Worm (Caenorhabditis elegans) whole organism, L4 larva: Measurements from ENCODE around the gene Y66D12A.21.

Source experiments
- F10B5.3 ChIP-seq: sonication (generic microtip); optimal IDR thresholded peaks from 2 replicates; lab custom pipeline; 2016; ENCODE audit warnings: mild to moderate bottlenecking, missing genetic modification characterization, missing compliant biosample characterization
- R02D3.7 ChIP-seq: fragments of 150-350 bp; sonication (generic microtip); optimal IDR thresholded peaks from 3 replicates; lab custom pipeline; 2014; ENCODE audit warnings: missing biosample characterization, missing genetic modification characterization
- Y105C5A.15 ChIP-seq: fragments of 200-800 bp; sonication (Bioruptor generic); IDR thresholded peaks from 2 replicates; pipeline ENCODE4 v1.3.6; 2022; ENCODE audit warnings: missing genetic modification characterization, missing compliant biosample characterization
- Y48G9A.11 ChIP-seq: fragments of 200-800 bp; sonication (Bioruptor generic); IDR thresholded peaks from 2 replicates; pipeline ENCODE4 v1.3.6; 2022; ENCODE audit warnings: missing genetic modification reagents, missing genetic modification characterization, missing compliant biosample characterization
- ZK337.2 ChIP-seq: fragments of 200-800 bp; sonication (Bioruptor generic); IDR thresholded peaks from 2 replicates; pipeline ENCODE4 v1.3.6; 2022; ENCODE audit warnings: missing genetic modification reagents, missing genetic modification characterization, missing compliant biosample characterization
- ZK546.5 ChIP-seq, 2 experiments: sonication (generic microtip); optimal IDR thresholded peaks; 2 replicates each; lab custom pipeline; 2017; ENCODE audit warnings: missing biosample characterization in 2 of 2, missing genetic modification characterization in 2 of 2
- aha-1 ChIP-seq: fragments of 150-350 bp; peaks from one replicate; lab custom pipeline; 2014; ENCODE audit warnings: missing biosample characterization, missing genetic modification characterization
- arid-1 ChIP-seq: fragments of 200-800 bp; sonication (Bioruptor generic); conservative IDR thresholded peaks from 2 replicates; pipeline ENCODE4 v1.3.6; 2022; ENCODE audit warnings: missing genetic modification reagents, missing genetic modification characterization, missing compliant biosample characterization
- ceh-28 ChIP-seq: fragments of 150-350 bp; optimal IDR thresholded peaks from 2 replicates; lab custom pipeline; 2014; ENCODE audit warnings: missing biosample characterization, missing genetic modification reagents, missing genetic modification characterization
- ceh-62 ChIP-seq: sonication (generic microtip); optimal IDR thresholded peaks from 2 replicates; lab custom pipeline; 2017; ENCODE audit warnings: missing biosample characterization, missing genetic modification characterization
- ceh-82 ChIP-seq: sonication (generic microtip); optimal IDR thresholded peaks from 2 replicates; lab custom pipeline; 2017; ENCODE audit warnings: missing biosample characterization, missing genetic modification characterization
- ctbp-1 ChIP-seq: fragments of 200-800 bp; sonication (Bioruptor generic); IDR thresholded peaks from 2 replicates; pipeline ENCODE4 v1.3.6; 2022; ENCODE audit warnings: missing genetic modification reagents, missing genetic modification characterization, missing compliant biosample characterization
- dmd-6 ChIP-seq: fragments of 200-800 bp; sonication (Bioruptor generic); IDR thresholded peaks from 2 replicates; pipeline ENCODE4 v1.3.6; 2022; ENCODE audit warnings: missing genetic modification reagents, missing genetic modification characterization, missing compliant biosample characterization
- dmd-9 ChIP-seq: fragments of 200-800 bp; sonication (Bioruptor generic); IDR thresholded peaks from 2 replicates; pipeline ENCODE4 v1.3.6; 2022; ENCODE audit warnings: missing genetic modification reagents, missing genetic modification characterization, missing compliant biosample characterization
- dpl-1 ChIP-seq: fragments of 150-350 bp; optimal IDR thresholded peaks from 2 replicates; lab custom pipeline; 2014; ENCODE audit warnings: missing biosample characterization, missing genetic modification reagents, missing genetic modification characterization
- duxl-1 ChIP-seq: sonication (generic microtip); optimal IDR thresholded peaks from 2 replicates; lab custom pipeline; 2016; ENCODE audit warnings: mild to moderate bottlenecking, missing genetic modification characterization, moderate library complexity, missing compliant biosample characterization; ENCODE audit not compliant: poor library complexity
- dve-1 ChIP-seq: sonication (generic microtip); optimal IDR thresholded peaks from 2 replicates; lab custom pipeline; 2017; ENCODE audit warnings: antibody characterized with exemption, mild to moderate bottlenecking, missing genetic modification characterization, missing compliant biosample characterization; ENCODE audit not compliant: insufficient read depth
- egl-43 ChIP-seq: fragments of 200-800 bp; sonication (Bioruptor generic); IDR thresholded peaks from 2 replicates; pipeline ENCODE4 v1.3.6; 2022; ENCODE audit warnings: missing genetic modification reagents, missing genetic modification characterization, missing compliant biosample characterization
- fos-1 ChIP-seq: fragments of 150-350 bp; optimal IDR thresholded peaks from 2 replicates; lab custom pipeline; 2014; ENCODE audit warnings: missing biosample characterization, missing genetic modification characterization
- gei-8 ChIP-seq: fragments of 200-800 bp; sonication (Bioruptor generic); optimal IDR thresholded peaks from 2 replicates; lab custom pipeline; 2018; ENCODE audit warnings: mild to moderate bottlenecking, missing genetic modification characterization, missing compliant biosample characterization
- hif-1 ChIP-seq, 2 experiments: sonication (generic microtip); optimal IDR thresholded peaks; 2 replicates each; lab custom pipeline; 2016 to 2017; ENCODE audit warnings: missing compliant biosample characterization in 2 of 2, missing genetic modification characterization in 2 of 2, missing genetic modification reagents in 2 of 2, missing genotype in 2 of 2, mild to moderate bottlenecking in 1 of 2
- hlh-11 ChIP-seq: fragments of 200-800 bp; sonication (Bioruptor generic); optimal IDR thresholded peaks from 2 replicates; lab custom pipeline; 2018; ENCODE audit warnings: mild to moderate bottlenecking, missing genetic modification characterization, missing compliant biosample characterization
- lin-1 ChIP-seq: fragments of 200-800 bp; sonication (Bioruptor generic); IDR thresholded peaks from 2 replicates; pipeline ENCODE4 v1.3.6; 2022; ENCODE audit warnings: missing genetic modification reagents, missing genetic modification characterization, missing compliant biosample characterization
- lin-29 ChIP-seq: fragments of 200-800 bp; sonication (Bioruptor generic); IDR thresholded peaks from 2 replicates; pipeline ENCODE4 v1.3.6; 2022; ENCODE audit warnings: missing genetic modification reagents, missing genetic modification characterization, missing compliant biosample characterization
- lsy-2 ChIP-seq, 2 experiments: fragments of 150-350 bp in 1 of 2; sonication (generic microtip) in 1 of 2; optimal IDR thresholded peaks; 2 replicates each; lab custom pipeline; 2014 to 2017; ENCODE audit warnings: missing biosample characterization in 2 of 2, missing genetic modification characterization in 2 of 2
- madf-5 ChIP-seq, 2 experiments: fragments of 200-800 bp; sonication (Bioruptor generic); IDR thresholded peaks; 2 replicates each; pipeline ENCODE4 v1.3.6; 2022; ENCODE audit warnings: missing compliant biosample characterization in 2 of 2, missing genetic modification characterization in 2 of 2
- mdl-1 ChIP-seq, 2 experiments: fragments of 150-350 bp in 1 of 2; sonication (generic microtip) in 1 of 2; optimal IDR thresholded peaks; 2 replicates each; lab custom pipeline; 2014 to 2017; ENCODE audit warnings: missing biosample characterization in 2 of 2, missing genetic modification characterization in 2 of 2
- mdt-29 ChIP-seq: fragments of 200-800 bp; sonication (Bioruptor generic); IDR thresholded peaks from 2 replicates; pipeline ENCODE4 v1.3.6; 2022; ENCODE audit warnings: missing genetic modification reagents, missing genetic modification characterization, missing compliant biosample characterization
- mep-1 ChIP-seq: fragments of 150-350 bp; sonication (generic microtip); optimal IDR thresholded peaks from 3 replicates; lab custom pipeline; 2014; ENCODE audit warnings: missing biosample characterization, missing genetic modification characterization
- mxl-2 ChIP-seq: fragments of 200-800 bp; sonication (Bioruptor generic); conservative IDR thresholded peaks from 2 replicates; pipeline ENCODE4 v1.3.6; 2022; ENCODE audit warnings: missing genetic modification reagents, missing genetic modification characterization, missing compliant biosample characterization
- mxl-3 ChIP-seq: fragments of 200-800 bp; sonication (Bioruptor generic); optimal IDR thresholded peaks from 2 replicates; lab custom pipeline; 2018; ENCODE audit warnings: mild to moderate bottlenecking, missing genetic modification characterization, missing compliant biosample characterization
- nhr-10 ChIP-seq: fragments of 150-350 bp; optimal IDR thresholded peaks from 2 replicates; lab custom pipeline; 2014; ENCODE audit warnings: missing biosample characterization, missing genetic modification characterization
- nhr-11 ChIP-seq: fragments of 150-350 bp; optimal IDR thresholded peaks from 2 replicates; lab custom pipeline; 2014; ENCODE audit warnings: missing biosample characterization, missing genetic modification characterization
- nhr-111 ChIP-seq: fragments of 200-800 bp; sonication (Bioruptor generic); optimal IDR thresholded peaks from 2 replicates; lab custom pipeline; 2018; ENCODE audit warnings: mild to moderate bottlenecking, missing genetic modification characterization, missing compliant biosample characterization
- nhr-42 ChIP-seq: fragments of 200-800 bp; sonication (Bioruptor generic); IDR thresholded peaks from 2 replicates; pipeline ENCODE4 v1.3.6; 2022; ENCODE audit warnings: missing genetic modification characterization, missing compliant biosample characterization
- nhr-76 ChIP-seq: fragments of 150-350 bp; optimal IDR thresholded peaks from 2 replicates; lab custom pipeline; 2014; ENCODE audit warnings: missing biosample characterization, missing genetic modification characterization
- pha-4 ChIP-seq, 2 experiments: fragments of 150-350 bp in 1 of 2; fragments of 200-800 bp in 1 of 2; sonication (Bioruptor generic) in 1 of 2; IDR thresholded peaks in 1 of 2; optimal IDR thresholded peaks in 1 of 2; 2 replicates each; pipeline versions ENCODE4 v1.3.6 to Lab custom; 2014 to 2022; ENCODE audit warnings: missing genetic modification characterization in 2 of 2, missing genetic modification reagents in 2 of 2, missing biosample characterization in 1 of 2, missing compliant biosample characterization in 1 of 2
- pqm-1 ChIP-seq: sonication (generic microtip); optimal IDR thresholded peaks from 2 replicates; lab custom pipeline; 2017; ENCODE audit warnings: missing biosample characterization, missing genetic modification characterization
- rbr-2 ChIP-seq: sonication (generic microtip); optimal IDR thresholded peaks from 2 replicates; lab custom pipeline; 2016; ENCODE audit warnings: missing genotype, missing genetic modification characterization, missing compliant biosample characterization
- skn-1 ChIP-seq: fragments of 150-350 bp; optimal IDR thresholded peaks from 2 replicates; lab custom pipeline; 2014; ENCODE audit warnings: missing biosample characterization, missing genetic modification characterization
- spr-3 ChIP-seq: fragments of 200-800 bp; sonication (Bioruptor generic); optimal IDR thresholded peaks from 2 replicates; lab custom pipeline; 2018; ENCODE audit warnings: mild to moderate bottlenecking, missing genetic modification characterization, missing compliant biosample characterization
- tra-1 ChIP-seq: fragments of 200-800 bp; sonication (Bioruptor generic); IDR thresholded peaks from 2 replicates; pipeline ENCODE4 v1.3.6; 2022; ENCODE audit warnings: missing genetic modification reagents, missing genetic modification characterization, missing compliant biosample characterization
- unc-39 ChIP-seq: sonication (generic microtip); optimal IDR thresholded peaks from 2 replicates; lab custom pipeline; 2017; ENCODE audit warnings: missing biosample characterization, missing genetic modification characterization
- vab-7 ChIP-seq: fragments of 200-800 bp; sonication (Bioruptor generic); IDR thresholded peaks from 2 replicates; pipeline ENCODE4 v1.3.6; 2022; ENCODE audit warnings: missing genetic modification reagents, missing genetic modification characterization, missing compliant biosample characterization
- zip-11 ChIP-seq: fragments of 200-800 bp; sonication (Bioruptor generic); IDR thresholded peaks from 2 replicates; pipeline ENCODE4 v1.3.6; 2022; ENCODE audit warnings: missing genetic modification characterization, missing compliant biosample characterization
- ztf-11 ChIP-seq: fragments of 150-350 bp; optimal IDR thresholded peaks from 2 replicates; lab custom pipeline; 2014; ENCODE audit warnings: missing biosample characterization, missing genetic modification characterization
- ztf-7 ChIP-seq: fragments of 150-350 bp; optimal IDR thresholded peaks from 2 replicates; lab custom pipeline; 2014; ENCODE audit warnings: missing biosample characterization, missing genetic modification characterization

The Y66D12A.21 gene

DNA sequence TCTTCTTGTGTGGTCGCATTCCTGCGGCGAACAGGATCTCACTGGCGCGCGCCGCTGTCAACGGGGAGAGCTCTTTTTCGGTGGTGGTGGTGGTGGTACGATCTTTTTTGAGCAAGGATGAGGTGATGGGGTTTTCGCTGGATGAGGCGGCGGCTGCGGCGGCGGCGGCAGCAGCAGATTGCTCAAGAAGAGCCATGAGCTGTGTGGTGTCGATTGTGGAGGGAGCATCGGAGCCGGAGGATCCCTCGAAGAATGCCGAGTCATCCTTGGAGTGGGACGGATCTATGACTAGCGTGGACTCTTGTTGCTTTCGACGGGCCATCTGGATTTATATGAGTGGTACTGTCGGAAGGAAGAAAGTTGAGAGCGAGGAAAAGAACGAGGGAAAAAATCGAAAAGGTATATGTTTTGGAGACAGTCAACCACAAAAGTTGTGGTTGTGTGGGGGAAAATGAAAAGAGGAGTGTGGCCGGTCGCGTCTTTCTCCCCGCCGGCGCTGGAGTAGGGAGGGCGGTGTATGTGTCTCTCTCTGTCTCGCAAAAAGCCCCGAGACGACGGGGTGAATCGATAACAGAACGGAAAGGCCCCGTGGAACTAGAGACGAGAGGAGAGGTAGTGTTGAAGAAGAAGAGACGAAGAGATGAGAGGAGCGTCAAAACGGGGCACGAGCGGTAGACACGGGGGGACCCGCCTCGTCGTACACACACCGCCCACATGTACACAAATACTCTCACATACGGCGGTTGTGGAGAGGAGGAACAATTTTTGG, 38.5 kb downstream of the Y66D12A.21 start (continued):
- TF ChIP-seq nhr-42 (GFP tag; lab: Robert Waterston, UW) (0 out of 2 replicates have a peak, but pooled peaks have one; percentile 13), F10B5.3 (no peak), mep-1 (tag; lab: Kevin White, UChicago) (peak; percentile 9), mdl-1 (tag; optimal IDR thresholded peaks at IDR 0.05; lab: Kevin White, UChicago) (peak in 1 of 2 experiments; percentile 53), Y105C5A.15 (GFP tag; lab: Robert Waterston, UW) (no peak), pha-4 (GFP tag; IDR thresholded peaks at IDR 0.05; lab: Robert Waterston, UW) (no peak), pha-4 (tag; optimal IDR thresholded peaks at IDR 0.05; lab: Kevin White, UChicago) (no peak), dmd-9 (GFP tag; lab: Robert Waterston, UW) (no peak), hlh-11 (tag; lab: Kevin White, UChicago) (peak; percentile 33), mxl-2 (GFP tag; lab: Robert Waterston, UW) (no peak), tra-1 (GFP tag; lab: Robert Waterston, UW) (no peak), ztf-7 (no peak), nhr-76 (tag; lab: Kevin White, UChicago) (no peak), nhr-11 (tag; lab: Kevin White, UChicago) (no peak), skn-1 (tag; lab: Kevin White, UChicago) (no peak), spr-3 (GFP tag; lab: Kevin White, UChicago) (no peak), dve-1 (tag; lab: Kevin White, UChicago) (peak; percentile 9), lin-1 (GFP tag; lab: Robert Waterston, UW) (no peak), arid-1 (GFP tag; lab: Robert Waterston, UW) (no peak), fos-1 (no peak), unc-39 (tag; lab: Kevin White, UChicago) (no peak), R02D3.7 (tag; lab: Kevin White, UChicago) (no peak), lin-29 (no peak), nhr-10 (tag; lab: Kevin White, UChicago) (no peak), dmd-6 (peak; percentile 34; the same call in 1 of the 2 replicates), ZK546.5 (tag; optimal IDR thresholded peaks at IDR 0.05; lab: Kevin White, UChicago) (no peak), zip-11 (GFP tag; lab: Robert Waterston, UW) (no peak), dpl-1 (GFP tag; lab: Kevin White, UChicago) (no peak), aha-1 (peak; percentile 65), hif-1 (tag; optimal IDR thresholded peaks at IDR 0.05; lab: Kevin White, UChicago) (no peak), ceh-62 (tag; lab: Kevin White, UChicago) (no peak), ztf-11 (no peak), ZK337.2 (GFP tag; lab: Robert Waterston, UW) (no peak), ctbp-1 (GFP tag; lab: Robert Waterston, UW) (no peak), vab-7 (GFP tag; lab: Robert Waterston, UW) (no peak)
- TF ChIP-seq, all 104 proteins: peak for 15

DNA sequence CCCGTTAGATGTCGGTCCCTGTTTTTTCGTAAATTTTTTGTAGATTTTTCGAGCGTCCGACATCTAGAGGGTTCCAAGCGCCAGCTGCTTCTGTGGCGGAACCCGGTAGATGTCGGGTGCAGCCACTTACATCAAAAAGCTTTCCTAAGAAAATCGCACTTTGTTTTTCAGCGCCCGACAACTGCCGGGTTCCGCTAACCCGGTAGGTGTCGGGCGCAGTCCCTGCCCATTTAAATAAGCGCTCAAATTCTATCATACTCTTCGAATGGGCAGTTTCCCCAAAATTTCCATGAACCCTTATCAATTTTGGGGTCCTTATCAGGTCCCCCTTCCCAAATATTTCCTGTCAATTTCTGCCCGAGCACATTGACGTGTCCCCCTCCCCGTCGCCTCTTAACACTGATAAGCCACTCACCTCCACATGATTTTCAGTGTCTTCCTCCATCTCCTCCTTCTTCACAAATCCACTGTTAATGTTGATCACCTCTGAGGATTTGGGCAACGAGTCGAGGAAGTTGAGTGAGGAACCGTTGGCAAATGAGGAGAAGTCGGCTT, 39.6 kb downstream of the Y66D12A.21 start:
- no peak for TF ChIP-seq spr-3 (GFP tag; lab: Kevin White, UChicago)
- peak; percentile 53 for TF ChIP-seq pqm-1 (tag; lab: Kevin White, UChicago)
- no peak for TF ChIP-seq mxl-3 (GFP tag; lab: Kevin White, UChicago)
- TF ChIP-seq madf-5 (GFP tag; IDR thresholded peaks at IDR 0.05; lab: Robert Waterston, UW): no peak
- TF ChIP-seq vab-7 (GFP tag; lab: Robert Waterston, UW): no peak
- no peak for TF ChIP-seq unc-39 (tag; lab: Kevin White, UChicago)
- TF ChIP-seq dve-1 (tag; lab: Kevin White, UChicago): peak; percentile 51
- TF ChIP-seq egl-43 (GFP tag; lab: Robert Waterston, UW): no peak
- no peak for TF ChIP-seq nhr-42 (GFP tag; lab: Robert Waterston, UW)
- TF ChIP-seq skn-1 (tag; lab: Kevin White, UChicago): no peak
- no peak for TF ChIP-seq ceh-82 (tag; lab: Kevin White, UChicago)
- no peak for TF ChIP-seq mdt-29 (GFP tag; lab: Robert Waterston, UW)
- TF ChIP-seq rbr-2 (tag; lab: Kevin White, UChicago): no peak
- no peak for TF ChIP-seq nhr-10 (tag; lab: Kevin White, UChicago)
- TF ChIP-seq ztf-11: no peak
- TF ChIP-seq ZK337.2 (GFP tag; lab: Robert Waterston, UW): no peak
- no peak for TF ChIP-seq ceh-28 (tag; lab: Kevin White, UChicago)
- no peak for TF ChIP-seq Y48G9A.11 (GFP tag; lab: Robert Waterston, UW)
- TF ChIP-seq duxl-1: no peak
- no peak for TF ChIP-seq zip-11 (GFP tag; lab: Robert Waterston, UW)
- no peak for TF ChIP-seq lsy-2 (tag; optimal IDR thresholded peaks at IDR 0.05; lab: Kevin White, UChicago)
- no peak for TF ChIP-seq gei-8 (GFP tag; lab: Kevin White, UChicago)
- no peak for TF ChIP-seq nhr-111
